Worm (Caenorhabditis elegans) whole organism, L1 larva: ENCODE data around the gene clec-119.

ENCODE experiments used
- C16A3.4 ChIP-seq: fragments of 150-350 bp; optimal IDR thresholded peaks from 2 replicates; lab custom pipeline; 2014; ENCODE audit warnings: missing biosample characterization, missing genetic modification characterization
- Y116A8C.19 ChIP-seq: sonication (generic microtip); optimal IDR thresholded peaks from 2 replicates; lab custom pipeline; 2016; ENCODE audit warnings: missing compliant biosample characterization, missing genetic modification characterization, borderline replicate concordance
- aha-1 ChIP-seq: fragments of 150-350 bp; optimal IDR thresholded peaks from 2 replicates; lab custom pipeline; 2014; ENCODE audit warnings: missing biosample characterization, missing genetic modification characterization
- alr-1 ChIP-seq: fragments of 200-800 bp; sonication (Bioruptor generic); optimal IDR thresholded peaks from 2 replicates; lab custom pipeline; 2018; ENCODE audit warnings: borderline replicate concordance, mild to moderate bottlenecking, missing genetic modification characterization, missing compliant biosample characterization
- blmp-1 ChIP-seq: fragments of 150-350 bp; optimal IDR thresholded peaks from 2 replicates; lab custom pipeline; 2014; ENCODE audit warnings: missing biosample characterization, missing genetic modification characterization
- ceh-63 ChIP-seq: fragments of 200-800 bp; sonication (Bioruptor generic); optimal IDR thresholded peaks from 2 replicates; lab custom pipeline; 2018; ENCODE audit warnings: mild to moderate bottlenecking, missing genetic modification characterization, missing compliant biosample characterization
- ceh-82 ChIP-seq, 3 experiments: fragments of 150-350 bp in 1 of 3; sonication (generic microtip) in 2 of 3; optimal IDR thresholded peaks; 2 replicates each; lab custom pipeline; 2014 to 2017; ENCODE audit warnings: missing biosample characterization in 3 of 3, missing genetic modification characterization in 3 of 3
- ceh-88 ChIP-seq: fragments of 200-800 bp; sonication (Bioruptor generic); IDR thresholded peaks from 2 replicates; pipeline ENCODE4 v1.3.6; 2022; ENCODE audit warnings: missing genetic modification characterization, missing compliant biosample characterization
- ceh-90 ChIP-seq: sonication (generic microtip); optimal IDR thresholded peaks from 2 replicates; lab custom pipeline; 2016; ENCODE audit warnings: missing genetic modification characterization, missing compliant biosample characterization
- dsc-1 ChIP-seq: sonication (generic microtip); optimal IDR thresholded peaks from 2 replicates; lab custom pipeline; 2016; ENCODE audit warnings: mild to moderate bottlenecking, missing genetic modification characterization, missing compliant biosample characterization
- efl-1 ChIP-seq, 4 experiments: fragments of 150-350 bp; optimal IDR thresholded peaks in 3 of 4; peaks in 1 of 4; 1 replicate in 1 of 4; 2 replicates in 3 of 4; lab custom pipeline; 2014; ENCODE audit warnings: missing biosample characterization in 2 of 4, missing genetic modification characterization in 2 of 4, missing genetic modification reagents in 2 of 4
- elt-3 ChIP-seq, 6 experiments: fragments of 150-350 bp in 1 of 6; sonication (generic microtip); optimal IDR thresholded peaks; 2 replicates each; lab custom pipeline; 2017 to 2018; ENCODE audit warnings: missing biosample characterization in 6 of 6, missing genetic modification characterization in 6 of 6, inconsistent platforms in 1 of 6
- ets-5 ChIP-seq: fragments of 200-800 bp; sonication (Bioruptor generic); IDR thresholded peaks from 2 replicates; pipeline ENCODE4 v1.3.6; 2022; ENCODE audit warnings: missing genetic modification characterization, missing compliant biosample characterization
- fkh-10 ChIP-seq: sonication (generic microtip); optimal IDR thresholded peaks from 2 replicates; lab custom pipeline; 2017; ENCODE audit warnings: missing biosample characterization, missing genetic modification reagents, missing genetic modification characterization
- fkh-4 ChIP-seq: sonication (generic microtip); optimal IDR thresholded peaks from 2 replicates; lab custom pipeline; 2016; ENCODE audit warnings: missing compliant biosample characterization, missing genetic modification characterization, borderline replicate concordance
- fos-1 ChIP-seq: fragments of 150-350 bp; optimal IDR thresholded peaks from 2 replicates; lab custom pipeline; 2014; ENCODE audit warnings: missing biosample characterization, missing genetic modification characterization
- hlh-4 ChIP-seq: sonication (generic microtip); optimal IDR thresholded peaks from 2 replicates; lab custom pipeline; 2016; ENCODE audit warnings: mild to moderate bottlenecking, missing genetic modification characterization, missing compliant biosample characterization
- isw-1 ChIP-seq: fragments of 200-800 bp; sonication (Bioruptor generic); IDR thresholded peaks from 2 replicates; pipeline ENCODE4 v1.3.6; 2022; ENCODE audit warnings: missing genetic modification characterization, missing compliant biosample characterization
- jun-1 ChIP-seq: fragments of 150-350 bp; optimal IDR thresholded peaks from 2 replicates; lab custom pipeline; 2014; ENCODE audit warnings: missing biosample characterization, missing genetic modification reagents, missing genetic modification characterization
- lin-13 ChIP-seq: fragments of 150-350 bp; optimal IDR thresholded peaks from 2 replicates; lab custom pipeline; 2014; ENCODE audit warnings: missing biosample characterization, missing genetic modification reagents, missing genetic modification characterization
- lin-14 ChIP-seq: fragments of 200-800 bp; sonication (Bioruptor generic); optimal IDR thresholded peaks from 2 replicates; lab custom pipeline; 2018; ENCODE audit warnings: mild to moderate bottlenecking, missing genetic modification characterization, moderate library complexity, missing compliant biosample characterization
- lin-39 ChIP-seq: fragments of 150-350 bp; optimal IDR thresholded peaks from 2 replicates; lab custom pipeline; 2014; ENCODE audit warnings: missing biosample characterization, missing genetic modification reagents, missing genetic modification characterization
- lsy-2 ChIP-seq, 2 experiments: fragments of 150-350 bp; optimal IDR thresholded peaks; 2 replicates each; lab custom pipeline; 2014; ENCODE audit warnings: missing biosample characterization in 2 of 2, missing genetic modification characterization in 2 of 2
- mep-1 ChIP-seq: fragments of 150-350 bp; optimal IDR thresholded peaks from 2 replicates; lab custom pipeline; 2014; ENCODE audit warnings: missing biosample characterization, missing genetic modification characterization
- nhr-11 ChIP-seq: fragments of 150-350 bp; optimal IDR thresholded peaks from 2 replicates; lab custom pipeline; 2014; ENCODE audit warnings: missing biosample characterization, missing genetic modification characterization
- nhr-12 ChIP-seq: sonication (generic microtip); optimal IDR thresholded peaks from 2 replicates; lab custom pipeline; 2017; ENCODE audit warnings: missing biosample characterization, missing genetic modification characterization
- nhr-19 ChIP-seq: fragments of 200-800 bp; sonication (Bioruptor generic); conservative IDR thresholded peaks from 2 replicates; pipeline ENCODE4 v1.3.6; 2022; ENCODE audit warnings: missing genetic modification characterization, missing compliant biosample characterization
- nhr-20 ChIP-seq: sonication (generic microtip); optimal IDR thresholded peaks from 2 replicates; lab custom pipeline; 2016; ENCODE audit warnings: mild to moderate bottlenecking, missing genetic modification characterization, missing compliant biosample characterization
- nhr-237 ChIP-seq: fragments of 150-350 bp; optimal IDR thresholded peaks from 2 replicates; lab custom pipeline; 2014; ENCODE audit warnings: missing biosample characterization, missing genetic modification characterization
- nhr-28 ChIP-seq: fragments of 150-350 bp; optimal IDR thresholded peaks from 2 replicates; lab custom pipeline; 2014; ENCODE audit warnings: missing biosample characterization, missing genetic modification characterization
- nhr-47 ChIP-seq: sonication (generic microtip); optimal IDR thresholded peaks from 2 replicates; lab custom pipeline; 2016; ENCODE audit warnings: mild to moderate bottlenecking, missing genetic modification characterization, moderate library complexity, missing compliant biosample characterization
- nhr-71 ChIP-seq: sonication (generic microtip); optimal IDR thresholded peaks from 2 replicates; lab custom pipeline; 2016; ENCODE audit warnings: mild to moderate bottlenecking, missing genetic modification characterization, moderate library complexity, missing compliant biosample characterization
- nhr-76 ChIP-seq: sonication (generic microtip); optimal IDR thresholded peaks from 2 replicates; lab custom pipeline; 2017; ENCODE audit warnings: missing biosample characterization, missing genetic modification characterization
- nhr-85 ChIP-seq: sonication (generic microtip); peaks from one replicate; lab custom pipeline; 2016; ENCODE audit warnings: missing genetic modification characterization, inconsistent platforms, missing compliant biosample characterization
- nhr-90 ChIP-seq: sonication (generic microtip); optimal IDR thresholded peaks from 2 replicates; lab custom pipeline; 2016; ENCODE audit warnings: mild to moderate bottlenecking, missing genetic modification characterization, missing compliant biosample characterization; ENCODE audit not compliant: poor library complexity
- pqm-1 ChIP-seq: sonication (generic microtip); optimal IDR thresholded peaks from 3 replicates; lab custom pipeline; 2017; ENCODE audit warnings: missing biosample characterization, missing genetic modification characterization
- skn-1 ChIP-seq: fragments of 150-350 bp; optimal IDR thresholded peaks from 2 replicates; lab custom pipeline; 2014; ENCODE audit warnings: missing biosample characterization, missing genetic modification characterization
- snpc-4 ChIP-seq: fragments of 150-350 bp; optimal IDR thresholded peaks from 2 replicates; lab custom pipeline; 2014; ENCODE audit warnings: missing biosample characterization, missing genetic modification characterization
- sox-4 ChIP-seq: sonication (generic microtip); optimal IDR thresholded peaks from 2 replicates; lab custom pipeline; 2016; ENCODE audit warnings: missing genetic modification characterization, missing compliant biosample characterization
- sptf-1 ChIP-seq: fragments of 150-350 bp; optimal IDR thresholded peaks from 2 replicates; lab custom pipeline; 2014; ENCODE audit warnings: missing biosample characterization, missing genetic modification characterization
- tlp-1 ChIP-seq: fragments of 150-350 bp; optimal IDR thresholded peaks from 2 replicates; lab custom pipeline; 2014; ENCODE audit warnings: missing biosample characterization, missing genetic modification characterization
- unc-30 ChIP-seq: sonication (generic microtip); optimal IDR thresholded peaks from 2 replicates; lab custom pipeline; 2017; ENCODE audit warnings: missing biosample characterization, missing genetic modification characterization
- unc-98 ChIP-seq: fragments of 200-800 bp; sonication (Bioruptor generic); IDR thresholded peaks from 2 replicates; pipeline ENCODE4 v1.3.6; 2022; ENCODE audit warnings: missing genetic modification characterization, missing compliant biosample characterization
- zag-1 ChIP-seq: fragments of 150-350 bp; optimal IDR thresholded peaks from 2 replicates; lab custom pipeline; 2014; ENCODE audit warnings: missing biosample characterization, missing genetic modification characterization
- zip-4 ChIP-seq: fragments of 200-800 bp; sonication (Bioruptor generic); optimal IDR thresholded peaks from 2 replicates; lab custom pipeline; 2018; ENCODE audit warnings: mild to moderate bottlenecking, missing genetic modification characterization, moderate library complexity, missing compliant biosample characterization
- ztf-11 ChIP-seq, 2 experiments: sonication (generic microtip); optimal IDR thresholded peaks; 2 replicates each; lab custom pipeline; 2016 to 2017; ENCODE audit warnings: missing genetic modification characterization in 2 of 2, missing biosample characterization in 1 of 2, missing compliant biosample characterization in 1 of 2

Gene clec-119

ce11 chrII:1242475-1242874 is 13.3 kb upstream of the clec-119 start (continued):
- TF ChIP-seq pqm-1 (no peak), unc-98 (GFP tag; lab: Robert Waterston, UW) (no peak), lin-14 (GFP tag; lab: Kevin White, UChicago) (peak; percentile 53), nhr-76 (no peak), lin-39 (tag; lab: Kevin White, UChicago) (no peak), alr-1 (no peak), ets-5 (GFP tag; lab: Robert Waterston, UW) (no peak), fkh-10 (no peak), mep-1 (tag; lab: Kevin White, UChicago) (peak; percentile 30), nhr-12 (tag; lab: Kevin White, UChicago) (no peak), fkh-4 (tag; lab: Kevin White, UChicago) (no peak), zag-1 (tag; lab: Kevin White, UChicago) (no peak), aha-1 (tag; lab: Kevin White, UChicago) (no peak), snpc-4 (tag; lab: Kevin White, UChicago) (no peak), ztf-11 (tag; optimal IDR thresholded peaks at IDR 0.05; lab: Kevin White, UChicago) (no peak), sox-4 (no peak), lsy-2 (tag; optimal IDR thresholded peaks at IDR 0.05; lab: Kevin White, UChicago) (peak in 1 of 2 experiments; percentile 17), nhr-19 (no peak; the same call in 1 of the 2 replicates), nhr-28 (tag; lab: Kevin White, UChicago) (no peak), zip-4 (GFP tag; lab: Kevin White, UChicago) (no peak), efl-1 (optimal IDR thresholded peaks at IDR 0.05; lab: Kevin White, UChicago) (peak; percentile 33 to 62), efl-1 (GFP tag; optimal IDR thresholded peaks at IDR 0.05 in 1 of 2; lab: Kevin White, UChicago) (peak in 1 of 2 experiments; percentile 72), nhr-237 (tag; lab: Kevin White, UChicago) (no peak), nhr-71 (tag; lab: Kevin White, UChicago) (peak; percentile 11)

- no peak for TF ChIP-seq alr-1
- no peak for TF ChIP-seq Y116A8C.19 (tag; lab: Kevin White, UChicago)
- TF ChIP-seq snpc-4 (tag; lab: Kevin White, UChicago) = no peak
- peak; percentile 10 for TF ChIP-seq nhr-85 (tag; lab: Kevin White, UChicago)
- no peak for TF ChIP-seq lin-13 (GFP tag; lab: Kevin White, UChicago)
- TF ChIP-seq aha-1 (tag; lab: Kevin White, UChicago) = no peak
- TF ChIP-seq nhr-47 (tag; lab: Kevin White, UChicago) = no peak
- no peak for TF ChIP-seq ceh-63
- TF ChIP-seq nhr-19 = no peak
- TF ChIP-seq blmp-1 (tag; lab: Kevin White, UChicago) = peak; percentile 92
- TF ChIP-seq isw-1 (GFP tag; lab: Robert Waterston, UW) = no peak
- TF ChIP-seq tlp-1 = no peak
These were observed 11.2 kb upstream of the clec-119 start for ce11 chrII:1244420-1244959.

- TF ChIP-seq ceh-88 (GFP tag; lab: Robert Waterston, UW) = no peak
- peak; percentile 55 for TF ChIP-seq nhr-85 (tag; lab: Kevin White, UChicago)
- peak; percentile 2 for TF ChIP-seq lin-14 (GFP tag; lab: Kevin White, UChicago)
- TF ChIP-seq, all 84 proteins: peak for 2
These were observed 10.0 kb upstream of the clec-119 start for ce11 chrII:1245783-1246182.

ce11 chrII:1246855-1247259 is 8.9 kb upstream of the clec-119 start:
- peak in 2 of 3 experiments; percentile 67 to 74 for TF ChIP-seq ceh-82 (tag; optimal IDR thresholded peaks at IDR 0.05; lab: Kevin White, UChicago)
- no peak for TF ChIP-seq hlh-4 (tag; lab: Kevin White, UChicago)
- TF ChIP-seq sox-4 = peak; percentile 29
- peak; percentile 83 for TF ChIP-seq jun-1 (tag; lab: Kevin White, UChicago)
- peak; percentile 58 to 59 for TF ChIP-seq lsy-2 (tag; optimal IDR thresholded peaks at IDR 0.05; lab: Kevin White, UChicago)
- no peak for TF ChIP-seq nhr-11 (tag; lab: Kevin White, UChicago)
- TF ChIP-seq efl-1 (optimal IDR thresholded peaks at IDR 0.05; lab: Kevin White, UChicago) = peak; percentile 56 to 78
- TF ChIP-seq efl-1 (GFP tag; optimal IDR thresholded peaks at IDR 0.05 in 1 of 2; lab: Kevin White, UChicago) = peak in 1 of 2 experiments; percentile 28
- TF ChIP-seq nhr-20 (tag; lab: Kevin White, UChicago) = peak; percentile 77
- peak; percentile 55 for TF ChIP-seq skn-1 (tag; lab: Kevin White, UChicago)
- TF ChIP-seq C16A3.4 (tag; lab: Kevin White, UChicago) = no peak
- no peak for TF ChIP-seq sptf-1 (tag; lab: Kevin White, UChicago)
- peak; percentile 85 for TF ChIP-seq blmp-1 (tag; lab: Kevin White, UChicago)
- peak; percentile 57 for TF ChIP-seq mep-1 (tag; lab: Kevin White, UChicago)
- TF ChIP-seq unc-30 = no peak
- TF ChIP-seq dsc-1 (tag; lab: Kevin White, UChicago) = peak; percentile 30
- no peak for TF ChIP-seq elt-3 (tag; optimal IDR thresholded peaks at IDR 0.05; lab: Kevin White, UChicago)
- TF ChIP-seq ceh-90 (tag; lab: Kevin White, UChicago) = no peak
- TF ChIP-seq fos-1 (tag; lab: Kevin White, UChicago) = peak; percentile 29
- TF ChIP-seq unc-98 (GFP tag; lab: Robert Waterston, UW) = no peak
- no peak for TF ChIP-seq tlp-1
- peak; percentile 80 for TF ChIP-seq nhr-90 (tag; lab: Kevin White, UChicago)
